Fruit fly (Drosophila melanogaster) whole organism, embryonic: ENCODE data around the gene ari-1.

Source experiments
- Blimp-1 ChIP-seq: fragments of 200-800 bp; sonication (Bioruptor generic); optimal IDR thresholded peaks from 3 replicates; lab custom pipeline; 2018; ENCODE audit warnings: missing biosample characterization, missing genetic modification characterization, mild to moderate bottlenecking, moderate library complexity, missing genetic modification reagents
- CG10147 ChIP-seq: fragments of 200-800 bp; sonication (Bioruptor generic); optimal IDR thresholded peaks from 2 replicates; lab custom pipeline; 2019; ENCODE audit warnings: missing biosample characterization, mild to moderate bottlenecking, missing genetic modification characterization, moderate library complexity
- CG10366 ChIP-seq: fragments of 200-800 bp; sonication (Bioruptor generic); IDR thresholded peaks from 2 replicates; pipeline ENCODE4 v1.3.6; 2022; ENCODE audit warnings: missing biosample characterization, missing genetic modification characterization
- CG11504 ChIP-seq: fragments of 200-800 bp; sonication (Bioruptor generic); optimal IDR thresholded peaks from 3 replicates; lab custom pipeline; 2019; ENCODE audit warnings: missing biosample characterization, mild to moderate bottlenecking, missing genetic modification characterization, moderate library complexity
- CG13624 ChIP-seq: fragments of 200-800 bp; sonication (Bioruptor generic); optimal IDR thresholded peaks from 2 replicates; lab custom pipeline; 2016; ENCODE audit warnings: missing biosample characterization, missing genetic modification characterization
- CG15011 ChIP-seq: fragments of 200-800 bp; sonication (Bioruptor generic); optimal IDR thresholded peaks from 3 replicates; lab custom pipeline; 2018; ENCODE audit warnings: missing biosample characterization, mild to moderate bottlenecking, missing genetic modification characterization
- CG15479 ChIP-seq: fragments of 200-800 bp; sonication (Bioruptor generic); optimal IDR thresholded peaks from 3 replicates; lab custom pipeline; 2019; ENCODE audit warnings: missing biosample characterization, mild to moderate bottlenecking, missing genetic modification characterization, moderate library complexity
- CG17385 ChIP-seq: fragments of 200-800 bp; sonication (Bioruptor generic); optimal IDR thresholded peaks from 3 replicates; lab custom pipeline; 2018; ENCODE audit warnings: missing biosample characterization, mild to moderate bottlenecking, missing genetic modification characterization
- CG2129 ChIP-seq: fragments of 200-800 bp; sonication (Bioruptor generic); IDR thresholded peaks from 2 replicates; pipeline ENCODE4 v1.3.6; 2022; ENCODE audit warnings: missing biosample characterization, missing genetic modification characterization; ENCODE audit not compliant: partially characterized antibody
- CG32767 ChIP-seq: fragments of 200-800 bp; sonication (Bioruptor generic); IDR thresholded peaks from 2 replicates; pipeline ENCODE4 v1.3.6; 2022; ENCODE audit warnings: missing biosample characterization, missing genetic modification characterization
- CG4820 ChIP-seq: fragments of 200-800 bp; sonication (Bioruptor generic); optimal IDR thresholded peaks from 3 replicates; lab custom pipeline; 2016; ENCODE audit warnings: missing biosample characterization, missing genetic modification characterization
- CG5180 ChIP-seq: fragments of 200-800 bp; sonication (Bioruptor generic); optimal IDR thresholded peaks from 3 replicates; lab custom pipeline; 2017; ENCODE audit warnings: missing biosample characterization, missing genetic modification characterization, mild to moderate bottlenecking, moderate library complexity, missing genetic modification reagents
- CG6791 ChIP-seq: fragments of 200-800 bp; sonication (Bioruptor generic); IDR thresholded peaks from 3 replicates; pipeline ENCODE4 v1.3.6; 2022; ENCODE audit warnings: missing biosample characterization, missing genetic modification characterization; ENCODE audit not compliant: partially characterized antibody
- CG7928 ChIP-seq: fragments of 200-800 bp; sonication (Bioruptor generic); optimal IDR thresholded peaks from 2 replicates; lab custom pipeline; 2017; ENCODE audit warnings: missing biosample characterization, mild to moderate bottlenecking, missing genetic modification characterization
- CG8765 ChIP-seq: fragments of 200-800 bp; sonication (Bioruptor generic); IDR thresholded peaks from 2 replicates; pipeline ENCODE4 v1.3.6; 2022; ENCODE audit warnings: missing biosample characterization, missing genetic modification characterization
- CkIIα-i1 ChIP-seq: fragments of 200-800 bp; sonication (Bioruptor generic); IDR thresholded peaks from 2 replicates; pipeline ENCODE4 v1.3.6; 2022; ENCODE audit warnings: missing biosample characterization, missing genetic modification characterization
- D19A ChIP-seq: fragments of 200-800 bp; optimal IDR thresholded peaks from 3 replicates; lab custom pipeline; 2019; ENCODE audit warnings: missing biosample characterization, mild to moderate bottlenecking, missing genetic modification characterization, moderate library complexity
- D19B ChIP-seq: fragments of 200-800 bp; sonication (Bioruptor generic); optimal IDR thresholded peaks from 2 replicates; lab custom pipeline; 2017; ENCODE audit warnings: missing biosample characterization, mild to moderate bottlenecking, missing genetic modification characterization
- Deaf1 ChIP-seq: fragments of 200-800 bp; optimal IDR thresholded peaks from 3 replicates; lab custom pipeline; 2019; ENCODE audit warnings: missing biosample characterization, mild to moderate bottlenecking, missing genetic modification characterization, moderate library complexity
- Elba2 ChIP-seq: fragments of 200-800 bp; sonication (Bioruptor generic); optimal IDR thresholded peaks from 3 replicates; lab custom pipeline; 2016; ENCODE audit warnings: missing biosample characterization, missing genetic modification characterization
- GATAe ChIP-seq: fragments of 200-800 bp; sonication (Bioruptor generic); conservative IDR thresholded peaks from 2 replicates; pipeline ENCODE4 v1.3.6; 2022; ENCODE audit warnings: missing biosample characterization, missing genetic modification characterization
- Hr39 ChIP-seq: fragments of >200 bp; optimal IDR thresholded peaks from 2 replicates; lab custom pipeline; 2017
- Mad ChIP-seq: fragments of 200-800 bp; sonication (Bioruptor generic); optimal IDR thresholded peaks from 2 replicates; lab custom pipeline; 2016; ENCODE audit warnings: missing biosample characterization, missing genetic modification characterization
- Meics ChIP-seq: fragments of 200-800 bp; sonication (Bioruptor generic); optimal IDR thresholded peaks from 2 replicates; lab custom pipeline; 2017; ENCODE audit warnings: missing biosample characterization, mild to moderate bottlenecking, missing genetic modification characterization
- NC2α ChIP-seq: fragments of 200-800 bp; sonication (Bioruptor generic); optimal IDR thresholded peaks from 2 replicates; lab custom pipeline; 2016; ENCODE audit warnings: missing biosample characterization, missing genetic modification characterization
- Xrp1 ChIP-seq: fragments of 200-800 bp; sonication (Bioruptor generic); IDR thresholded peaks from 2 replicates; pipeline ENCODE4 v1.3.6; 2022; ENCODE audit warnings: missing biosample characterization, missing genetic modification characterization
- az2 ChIP-seq: fragments of 200-800 bp; sonication (Bioruptor generic); optimal IDR thresholded peaks from 3 replicates; lab custom pipeline; 2016; ENCODE audit warnings: missing biosample characterization, missing genetic modification characterization
- cad ChIP-seq: fragments of >200 bp; optimal IDR thresholded peaks from 2 replicates; lab custom pipeline; 2017; ENCODE audit warnings: missing biosample characterization, missing genetic modification characterization
- cas ChIP-seq: fragments of 200-800 bp; sonication (Bioruptor generic); IDR thresholded peaks from 2 replicates; pipeline ENCODE4 v1.3.6; 2022; ENCODE audit warnings: missing biosample characterization, missing genetic modification characterization
- cato ChIP-seq: fragments of 200-800 bp; sonication (Bioruptor generic); optimal IDR thresholded peaks from 2 replicates; lab custom pipeline; 2016; ENCODE audit warnings: missing biosample characterization, missing genetic modification characterization, borderline replicate concordance
- caup ChIP-seq: fragments of 200-800 bp; sonication (Bioruptor generic); optimal IDR thresholded peaks from 3 replicates; lab custom pipeline; 2017; ENCODE audit warnings: missing biosample characterization, mild to moderate bottlenecking, missing genetic modification characterization, moderate library complexity; ENCODE audit not compliant: severe bottlenecking
- crol ChIP-seq: fragments of 200-800 bp; sonication (Bioruptor generic); IDR thresholded peaks from 2 replicates; pipeline ENCODE4 v1.3.6; 2022; ENCODE audit warnings: missing biosample characterization, missing genetic modification characterization
- dmrt11E ChIP-seq: fragments of 200-800 bp; sonication (Bioruptor generic); optimal IDR thresholded peaks from 3 replicates; lab custom pipeline; 2018; ENCODE audit warnings: missing biosample characterization, mild to moderate bottlenecking, missing genetic modification characterization, moderate library complexity
- dmrt99B ChIP-seq: fragments of 200-800 bp; sonication (Bioruptor generic); optimal IDR thresholded peaks from 2 replicates; lab custom pipeline; 2018; ENCODE audit warnings: missing biosample characterization, mild to moderate bottlenecking, missing genetic modification characterization, moderate library complexity
- fd64A ChIP-seq: fragments of 200-800 bp; sonication (Bioruptor generic); optimal IDR thresholded peaks from 3 replicates; lab custom pipeline; 2018; ENCODE audit warnings: missing biosample characterization, mild to moderate bottlenecking, missing genetic modification characterization
- knrl ChIP-seq: fragments of 200-800 bp; sonication (Bioruptor generic); IDR thresholded peaks from 3 replicates; pipeline ENCODE4 v1.3.6; 2022; ENCODE audit warnings: missing biosample characterization, missing genetic modification characterization; ENCODE audit not compliant: partially characterized antibody
- luna ChIP-seq: fragments of 200-800 bp; sonication (Bioruptor generic); optimal IDR thresholded peaks from 2 replicates; lab custom pipeline; 2016; ENCODE audit warnings: missing biosample characterization, missing genetic modification characterization
- mirr ChIP-seq: fragments of 200-800 bp; sonication (Bioruptor generic); optimal IDR thresholded peaks from 3 replicates; lab custom pipeline; 2018; ENCODE audit warnings: missing biosample characterization, mild to moderate bottlenecking, missing genetic modification characterization
- mld ChIP-seq: fragments of 200-800 bp; sonication (Bioruptor generic); IDR thresholded peaks from 3 replicates; pipeline ENCODE4 v1.3.6; 2022; ENCODE audit warnings: missing biosample characterization, missing genetic modification characterization; ENCODE audit not compliant: partially characterized antibody
- oc ChIP-seq: fragments of 200-800 bp; sonication (Bioruptor generic); optimal IDR thresholded peaks from 2 replicates; lab custom pipeline; 2018; ENCODE audit warnings: missing biosample characterization, mild to moderate bottlenecking, missing genetic modification characterization, moderate library complexity
- otp ChIP-seq: fragments of 200-800 bp; sonication (Bioruptor generic); IDR thresholded peaks from 3 replicates; pipeline ENCODE4, ENCODE4 v1.3.6; 2022; ENCODE audit warnings: missing biosample characterization, missing genetic modification characterization
- psq ChIP-seq: fragments of 200-800 bp; sonication (Bioruptor generic); optimal IDR thresholded peaks from 2 replicates; lab custom pipeline; 2017; ENCODE audit warnings: missing biosample characterization, missing genetic modification characterization
- ro ChIP-seq: fragments of 200-800 bp; sonication (Bioruptor generic); IDR thresholded peaks from 2 replicates; pipeline ENCODE4 v1.3.6; 2022; ENCODE audit warnings: missing biosample characterization, missing genetic modification characterization
- run ChIP-seq: fragments of 200-800 bp; sonication (Bioruptor generic); optimal IDR thresholded peaks from 3 replicates; lab custom pipeline; 2018; ENCODE audit warnings: missing biosample characterization, mild to moderate bottlenecking, missing genetic modification characterization
- sens ChIP-seq: fragments of 200-800 bp; sonication (Bioruptor generic); peaks from one replicate; lab custom pipeline; 2016; ENCODE audit warnings: missing biosample characterization, missing genetic modification characterization
- sim ChIP-seq: fragments of 200-800 bp; sonication (Bioruptor generic); IDR thresholded peaks from 2 replicates; pipeline ENCODE4 v1.3.6; 2022; ENCODE audit warnings: missing biosample characterization, missing genetic modification characterization
- sima ChIP-seq: fragments of 200-800 bp; sonication (Bioruptor generic); optimal IDR thresholded peaks from 2 replicates; lab custom pipeline; 2016; ENCODE audit warnings: missing biosample characterization, missing genetic modification characterization
- slbo ChIP-seq: fragments of 200-800 bp; sonication (Bioruptor generic); IDR thresholded peaks from 2 replicates; pipeline ENCODE4 v1.3.6; 2022; ENCODE audit warnings: missing biosample characterization, missing genetic modification characterization
- trh ChIP-seq: fragments of 200-800 bp; sonication (Bioruptor generic); optimal IDR thresholded peaks from 2 replicates; lab custom pipeline; 2016; ENCODE audit warnings: missing biosample characterization, missing genetic modification characterization
- vnd ChIP-seq: fragments of 200-800 bp; sonication (Bioruptor generic); IDR thresholded peaks from 3 replicates; pipeline ENCODE4 v1.3.6; 2022; ENCODE audit warnings: missing biosample characterization, missing genetic modification characterization; ENCODE audit not compliant: partially characterized antibody

ari-1 gene

dm6 chrX:18092810-18093222 lies 44.8 kb downstream of the ari-1 start, which contains the start of gene RhoGAP16F (continued):
- TF ChIP-seq run: peak; percentile 40
- TF ChIP-seq cato: peak; percentile 72
- peak; percentile 76 for TF ChIP-seq caup (GFP tag; lab: Kevin White, UChicago)
- no peak for TF ChIP-seq vnd (GFP tag; lab: Robert Waterston, UW)
- peak; percentile 99 for TF ChIP-seq D19B
- TF ChIP-seq Meics (GFP tag; lab: Kevin White, UChicago): peak; percentile 83
- peak; percentile 94 for TF ChIP-seq D19A (tag; lab: Kevin White, UChicago)
- TF ChIP-seq slbo (GFP tag; lab: Robert Waterston, UW): peak; percentile 92
- TF ChIP-seq Elba2 (GFP tag; lab: Kevin White, UChicago): peak; percentile 52
- peak; percentile 76 for TF ChIP-seq CG13624 (GFP tag; lab: Kevin White, UChicago)
- TF ChIP-seq sens: peak; percentile 95
- TF ChIP-seq ro (GFP tag; lab: Robert Waterston, UW): peak; percentile 24; the same call in 1 of the 2 replicates
- peak; percentile 83 for TF ChIP-seq dmrt99B (tag; lab: Kevin White, UChicago)
- TF ChIP-seq mld (GFP tag; lab: Robert Waterston, UW): no peak
- peak; percentile 76 for TF ChIP-seq CG17385 (GFP tag; lab: Kevin White, UChicago)
- TF ChIP-seq Xrp1 (GFP tag; lab: Robert Waterston, UW): peak; percentile 91
- TF ChIP-seq NC2α (GFP tag; lab: Kevin White, UChicago): no peak
- peak; percentile 79 for TF ChIP-seq CG4820 (GFP tag; lab: Kevin White, UChicago)
- TF ChIP-seq CG15479 (GFP tag; lab: Kevin White, UChicago): no peak
- TF ChIP-seq trh (GFP tag; lab: Kevin White, UChicago): peak; percentile 80
- TF ChIP-seq dmrt11E (tag; lab: Kevin White, UChicago): peak; percentile 84
- peak; percentile 29 for TF ChIP-seq mirr (GFP tag; lab: Kevin White, UChicago)
- no peak for TF ChIP-seq Hr39 (lab: Kevin White, UChicago)
- TF ChIP-seq CG5180 (GFP tag; lab: Kevin White, UChicago): peak; percentile 42
- TF ChIP-seq cad (GFP tag; lab: Kevin White, UChicago): no peak
- TF ChIP-seq crol (GFP tag; lab: Robert Waterston, UW): peak; percentile 29; the same call in 1 of the 2 replicates
- TF ChIP-seq CG8765 (GFP tag; lab: Robert Waterston, UW): peak; percentile 59
- TF ChIP-seq knrl (GFP tag; lab: Robert Waterston, UW): peak; percentile 7; the same call in 1 of the 3 replicates
- peak; percentile 88 for TF ChIP-seq az2 (GFP tag; lab: Kevin White, UChicago)
- peak; percentile 70 for TF ChIP-seq oc (tag; lab: Kevin White, UChicago)
- TF ChIP-seq CG10147: peak; percentile 80
- peak; percentile 25; the same call in 1 of the 2 replicates for TF ChIP-seq sim (GFP tag; lab: Robert Waterston, UW)
- peak; percentile 29 for TF ChIP-seq sima
- TF ChIP-seq otp (GFP tag; lab: Robert Waterston, UW): peak; percentile 71; the same call in 2 of the 3 replicates
- TF ChIP-seq fd64A (GFP tag; lab: Kevin White, UChicago): peak; percentile 17
- peak; percentile 80 for TF ChIP-seq Mad (GFP tag; lab: Kevin White, UChicago)
- TF ChIP-seq CG10366 (GFP tag; lab: Robert Waterston, UW): peak; percentile 84
- TF ChIP-seq luna (GFP tag; lab: Kevin White, UChicago): no peak
- TF ChIP-seq CG2129 (GFP tag; lab: Robert Waterston, UW): no peak
- TF ChIP-seq CG32767 (GFP tag; lab: Robert Waterston, UW): peak; percentile 36; the same call in 1 of the 2 replicates
- peak; percentile 36 for TF ChIP-seq CG7928 (GFP tag; lab: Kevin White, UChicago)
- peak; percentile 74 for TF ChIP-seq Blimp-1 (GFP tag; lab: Kevin White, UChicago)
- no peak for TF ChIP-seq GATAe (GFP tag; lab: Robert Waterston, UW)
- TF ChIP-seq CG6791: no peak
- TF ChIP-seq cas (GFP tag; lab: Robert Waterston, UW): 0 out of 2 replicates have a peak, but pooled peaks have one; percentile 25
- peak; percentile 54 for TF ChIP-seq Deaf1 (tag; lab: Kevin White, UChicago)
- TF ChIP-seq psq (GFP tag; lab: Kevin White, UChicago): peak; percentile 64
- TF ChIP-seq CG15011 (GFP tag; lab: Kevin White, UChicago): peak; percentile 77
- peak; percentile 32; the same call in 1 of the 2 replicates for TF ChIP-seq CkIIα-i1 (GFP tag; lab: Robert Waterston, UW)
- peak; percentile 84 for TF ChIP-seq CG11504
